Fruit fly (Drosophila melanogaster) whole organism, prepupa: ENCODE data around the gene upd2.

Experiments used
- Blimp-1 ChIP-seq: fragments of 200-800 bp; sonication (Bioruptor generic); optimal IDR thresholded peaks from 3 replicates; lab custom pipeline; 2017; ENCODE audit warnings: missing biosample characterization, missing genetic modification characterization, mild to moderate bottlenecking, moderate library complexity, missing genetic modification reagents
- CG15336 ChIP-seq: fragments of 200-800 bp; sonication (Bioruptor generic); IDR thresholded peaks from 2 replicates; pipeline ENCODE4 v1.3.6; 2022; ENCODE audit warnings: missing biosample characterization, missing genetic modification characterization
- CG1621 ChIP-seq: fragments of 200-800 bp; sonication (Bioruptor generic); optimal IDR thresholded peaks from 3 replicates; lab custom pipeline; 2018; ENCODE audit warnings: missing biosample characterization, mild to moderate bottlenecking, missing genetic modification characterization
- CG16779 ChIP-seq: fragments of 200-800 bp; sonication (Bioruptor generic); optimal IDR thresholded peaks from 3 replicates; lab custom pipeline; 2017; ENCODE audit warnings: missing biosample characterization, mild to moderate bottlenecking, missing genetic modification characterization
- CG3032 ChIP-seq: fragments of 200-800 bp; optimal IDR thresholded peaks from 2 replicates; lab custom pipeline; 2019; ENCODE audit warnings: missing biosample characterization, mild to moderate bottlenecking, missing genetic modification characterization, moderate library complexity
- CG32006 ChIP-seq: fragments of 200-800 bp; sonication (Bioruptor generic); optimal IDR thresholded peaks from 3 replicates; lab custom pipeline; 2017; ENCODE audit warnings: missing biosample characterization, mild to moderate bottlenecking, missing genetic modification characterization
- CG3919 ChIP-seq: fragments of 200-800 bp; sonication (Bioruptor generic); optimal IDR thresholded peaks from 3 replicates; lab custom pipeline; 2016; ENCODE audit warnings: missing biosample characterization, missing genetic modification characterization
- CG4318 ChIP-seq: fragments of 200-800 bp; sonication (Bioruptor generic); optimal IDR thresholded peaks from 3 replicates; lab custom pipeline; 2017; ENCODE audit warnings: missing biosample characterization, mild to moderate bottlenecking, missing genetic modification characterization
- CG6276 ChIP-seq: fragments of 200-800 bp; sonication (Bioruptor generic); optimal IDR thresholded peaks from 2 replicates; lab custom pipeline; 2017; ENCODE audit warnings: missing biosample characterization, mild to moderate bottlenecking, missing genetic modification characterization
- CG6792 ChIP-seq: fragments of 200-800 bp; sonication (Bioruptor generic); optimal IDR thresholded peaks from 3 replicates; lab custom pipeline; 2016; ENCODE audit warnings: missing biosample characterization, missing genetic modification characterization
- CG6808 ChIP-seq: fragments of 200-800 bp; sonication (Bioruptor generic); optimal IDR thresholded peaks from 3 replicates; lab custom pipeline; 2017; ENCODE audit warnings: missing biosample characterization, missing genetic modification characterization, mild to moderate bottlenecking, moderate library complexity, missing genetic modification reagents
- CG6854 ChIP-seq: fragments of 200-800 bp; sonication (Bioruptor generic); optimal IDR thresholded peaks from 2 replicates; lab custom pipeline; 2017; ENCODE audit warnings: missing biosample characterization, mild to moderate bottlenecking, missing genetic modification characterization
- CG8119 ChIP-seq: fragments of 200-800 bp; sonication (Bioruptor generic); IDR thresholded peaks from 3 replicates; pipeline ENCODE4 v1.3.6; 2022; ENCODE audit warnings: missing biosample characterization, missing genetic modification characterization
- CG8319 ChIP-seq: fragments of 200-800 bp; sonication (Bioruptor generic); optimal IDR thresholded peaks from 3 replicates; lab custom pipeline; 2016; ENCODE audit warnings: missing biosample characterization, missing genetic modification characterization
- Eip75B ChIP-seq: fragments of 200-800 bp; sonication (Bioruptor generic); optimal IDR thresholded peaks from 3 replicates; lab custom pipeline; 2016; ENCODE audit warnings: missing biosample characterization, missing genetic modification characterization
- Eip78C ChIP-seq: fragments of 200-800 bp; sonication (Bioruptor generic); peaks from one replicate; lab custom pipeline; 2016; ENCODE audit warnings: missing biosample characterization, missing genetic modification characterization
- Ets21C ChIP-seq: fragments of 200-800 bp; sonication (Bioruptor generic); optimal IDR thresholded peaks from 3 replicates; lab custom pipeline; 2016; ENCODE audit warnings: missing biosample characterization, missing genetic modification characterization
- Ets96B ChIP-seq: fragments of 200-800 bp; optimal IDR thresholded peaks from 2 replicates; lab custom pipeline; 2019; ENCODE audit warnings: missing biosample characterization, mild to moderate bottlenecking, missing genetic modification characterization, moderate library complexity
- Gug ChIP-seq: fragments of 200-800 bp; sonication (Bioruptor generic); IDR thresholded peaks from 2 replicates; pipeline ENCODE4 v1.3.6; 2022; ENCODE audit warnings: missing biosample characterization, missing genetic modification characterization
- Hr39 ChIP-seq: fragments of 200-800 bp; sonication (Bioruptor generic); optimal IDR thresholded peaks from 2 replicates; lab custom pipeline; 2016; ENCODE audit warnings: missing biosample characterization, missing genetic modification characterization
- Lpt ChIP-seq: fragments of 200-800 bp; sonication (Bioruptor generic); optimal IDR thresholded peaks from 3 replicates; lab custom pipeline; 2016; ENCODE audit warnings: missing biosample characterization, missing genetic modification characterization
- Met ChIP-seq: fragments of 200-800 bp; sonication (Bioruptor generic); optimal IDR thresholded peaks from 3 replicates; lab custom pipeline; 2016; ENCODE audit warnings: missing biosample characterization, missing genetic modification characterization
- OdsH ChIP-seq: fragments of 200-800 bp; sonication (Bioruptor generic); optimal IDR thresholded peaks from 3 replicates; lab custom pipeline; 2016; ENCODE audit warnings: missing biosample characterization, missing genetic modification characterization
- Sox102F ChIP-seq: fragments of 200-800 bp; sonication (Bioruptor generic); optimal IDR thresholded peaks from 2 replicates; lab custom pipeline; 2016; ENCODE audit warnings: missing biosample characterization, mild to moderate bottlenecking, missing genetic modification characterization
- Sox14 ChIP-seq: fragments of 200-800 bp; sonication (Bioruptor generic); optimal IDR thresholded peaks from 3 replicates; lab custom pipeline; 2016; ENCODE audit warnings: missing biosample characterization, missing genetic modification characterization
- achi ChIP-seq: fragments of 200-800 bp; sonication (Bioruptor generic); optimal IDR thresholded peaks from 3 replicates; lab custom pipeline; 2016; ENCODE audit warnings: missing biosample characterization, missing genetic modification characterization
- cyc ChIP-seq: fragments of 200-800 bp; sonication (Bioruptor generic); optimal IDR thresholded peaks from 3 replicates; lab custom pipeline; 2016; ENCODE audit warnings: missing biosample characterization, missing genetic modification characterization
- dsx ChIP-seq: fragments of 200-800 bp; optimal IDR thresholded peaks from 3 replicates; lab custom pipeline; 2019; ENCODE audit warnings: missing biosample characterization, mild to moderate bottlenecking, missing genetic modification characterization, moderate library complexity; ENCODE audit not compliant: poor library complexity, severe bottlenecking
- eg ChIP-seq: fragments of 200-800 bp; sonication (Bioruptor generic); IDR thresholded peaks from 3 replicates; pipeline ENCODE4 v1.3.6; 2022; ENCODE audit warnings: missing biosample characterization, missing genetic modification characterization
- esn ChIP-seq: fragments of 200-800 bp; sonication (Bioruptor generic); optimal IDR thresholded peaks from 2 replicates; lab custom pipeline; 2016; ENCODE audit warnings: missing biosample characterization, mild to moderate bottlenecking, missing genetic modification characterization, moderate library complexity
- lz ChIP-seq: fragments of 200-800 bp; sonication (Bioruptor generic); optimal IDR thresholded peaks from 3 replicates; lab custom pipeline; 2016; ENCODE audit warnings: missing biosample characterization, missing genetic modification characterization
- svp ChIP-seq: fragments of 200-800 bp; sonication (Bioruptor generic); peaks from one replicate; lab custom pipeline; 2016; ENCODE audit warnings: missing biosample characterization, missing genetic modification characterization
- vri ChIP-seq: fragments of 200-800 bp; sonication (Bioruptor generic); optimal IDR thresholded peaks from 3 replicates; lab custom pipeline; 2016; ENCODE audit warnings: missing biosample characterization, mild to moderate bottlenecking, missing genetic modification characterization

The upd2 gene

dm6 chrX:18208079-18208865, 34.8 kb downstream of the upd2 start (continued):
- TF ChIP-seq CG15336 (GFP tag; lab: Robert Waterston, UW) (no peak), CG1621 (tag; lab: Kevin White, UChicago) (no peak), OdsH (no peak), eg (GFP tag; lab: Robert Waterston, UW) (no peak), CG8319 (GFP tag; lab: Kevin White, UChicago) (no peak), Ets96B (tag; lab: Kevin White, UChicago) (no peak), svp (GFP tag; lab: Kevin White, UChicago) (peak; percentile 37), Met (no peak), CG3919 (GFP tag; lab: Kevin White, UChicago) (no peak), Hr39 (GFP tag; lab: Kevin White, UChicago) (no peak), dsx (GFP tag; lab: Kevin White, UChicago) (no peak)

DNA sequence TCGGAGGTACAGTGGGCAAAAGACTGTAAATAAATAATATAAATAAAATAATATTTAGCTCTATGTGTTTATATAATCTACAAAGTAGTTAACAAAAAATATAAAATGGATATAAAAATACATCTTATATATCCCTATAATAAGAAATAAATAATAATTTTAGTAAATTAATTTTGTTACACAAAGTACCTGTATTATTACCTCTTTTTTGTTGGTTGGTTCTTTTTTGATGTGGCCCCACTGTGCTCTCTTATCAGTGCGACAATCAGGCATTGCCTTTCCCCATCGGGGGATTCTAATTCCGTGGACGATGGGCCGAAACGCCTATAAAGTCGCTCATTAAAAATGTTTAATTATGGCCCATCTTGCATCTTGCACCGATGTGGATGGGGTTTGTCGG, 35.6 kb downstream of the upd2 start:
- TF ChIP-seq achi (GFP tag; lab: Kevin White, UChicago) = no peak
- peak; percentile 9 for TF ChIP-seq CG3032 (tag; lab: Kevin White, UChicago)

- TF ChIP-seq vri (GFP tag; lab: Kevin White, UChicago) = no peak
- TF ChIP-seq Gug (GFP tag; lab: Robert Waterston, UW) = no peak
- no peak for TF ChIP-seq Eip78C (GFP tag; lab: Kevin White, UChicago)
- no peak for TF ChIP-seq Sox14 (GFP tag; lab: Kevin White, UChicago)
- TF ChIP-seq dsx (GFP tag; lab: Kevin White, UChicago) = no peak
- no peak for TF ChIP-seq CG4318
- TF ChIP-seq Eip75B (GFP tag; lab: Kevin White, UChicago) = no peak
- no peak for TF ChIP-seq CG8319 (GFP tag; lab: Kevin White, UChicago)
- no peak for TF ChIP-seq CG16779
- TF ChIP-seq Blimp-1 (GFP tag; lab: Kevin White, UChicago) = no peak
- TF ChIP-seq CG6792 = no peak
- TF ChIP-seq Sox102F = no peak
These were observed 38.0 kb downstream of the upd2 start, which contains the start of gene Hesr for dm6 chrX:18205044-18205443. TSS of gene Hesr (minus strand) at chrX:18205144.

- TF ChIP-seq CG6276 = no peak
- TF ChIP-seq Sox14 (GFP tag; lab: Kevin White, UChicago) = no peak
- no peak for TF ChIP-seq cyc
- TF ChIP-seq Ets21C (GFP tag; lab: Kevin White, UChicago) = no peak
- no peak for TF ChIP-seq CG1621 (tag; lab: Kevin White, UChicago)
- no peak for TF ChIP-seq CG8119 (GFP tag; lab: Robert Waterston, UW)
- no peak for TF ChIP-seq Lpt (GFP tag; lab: Kevin White, UChicago)
- no peak for TF ChIP-seq CG6854 (GFP tag; lab: Kevin White, UChicago)
- no peak for TF ChIP-seq CG6808 (GFP tag; lab: Kevin White, UChicago)
- TF ChIP-seq Sox102F = no peak
- TF ChIP-seq esn = no peak
- TF ChIP-seq lz (GFP tag; lab: Kevin White, UChicago) = no peak
- no peak for TF ChIP-seq CG6792
- TF ChIP-seq CG32006 = no peak
These were observed 45.4 kb downstream of the upd2 start for dm6 chrX:18197642-18198041.
